Fruit fly (Drosophila melanogaster): Measurements from ENCODE around the gene CG7443.
A peak's percentile ranks its signal among the peaks of the same experiment; 100 is the strongest.

CG7443 gene

DNA sequence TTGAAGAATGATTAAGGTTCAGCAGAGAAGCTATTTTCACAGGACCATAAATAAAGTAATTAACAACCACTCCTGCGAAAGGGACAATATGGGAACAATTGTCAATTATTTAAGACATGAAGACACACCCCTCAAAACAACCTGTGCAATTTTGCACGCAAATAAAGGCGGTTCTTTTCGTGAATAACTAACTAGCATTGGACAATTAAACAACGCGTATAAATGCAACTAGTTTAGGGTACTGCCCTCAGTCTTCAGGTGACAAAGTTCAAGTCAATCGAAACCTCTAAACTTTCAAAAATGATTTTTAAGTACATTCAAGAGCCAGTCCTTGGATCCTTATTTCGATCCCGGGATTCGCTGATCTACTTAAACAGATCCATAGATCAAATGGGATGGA is 2.7 kb upstream of the CG7443 start, which contains the start of gene Or85a:
TSS of gene Or85a (plus strand) at position 301 of the 400 bp plus-strand sequence.
- no peak for TF ChIP-seq CG4318 (GFP tag; optimal IDR thresholded peaks at IDR 0.05)
- no peak for TF ChIP-seq Gug (GFP tag; IDR thresholded peaks at IDR 0.05)
- TF ChIP-seq Smox (GFP tag; optimal IDR thresholded peaks at IDR 0.05) = no peak

DNA sequence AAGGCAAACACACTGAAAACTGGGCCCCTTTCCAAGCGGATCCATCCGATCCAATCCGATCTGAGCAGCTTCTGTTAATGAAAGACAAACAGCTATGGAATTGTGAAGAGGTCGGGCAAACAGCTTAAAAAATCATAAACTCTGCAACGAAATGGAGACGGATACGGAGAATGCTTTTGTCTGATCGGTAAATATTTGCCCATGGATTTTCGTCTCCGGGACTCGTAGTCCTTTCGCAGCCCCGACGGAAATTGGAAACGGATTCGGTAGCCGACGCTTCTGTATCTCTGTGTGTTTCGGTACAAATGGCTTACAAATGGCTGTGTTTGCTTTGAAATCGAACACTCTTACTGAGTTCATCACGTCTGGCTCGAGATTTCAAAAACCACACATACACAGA is 2.8 kb downstream of the CG7443 start:
- TF ChIP-seq fkh (GFP tag; optimal IDR thresholded peaks at IDR 0.05) = peak; percentile 33
- TF ChIP-seq CG4318 (GFP tag; optimal IDR thresholded peaks at IDR 0.05) = no peak

DNA sequence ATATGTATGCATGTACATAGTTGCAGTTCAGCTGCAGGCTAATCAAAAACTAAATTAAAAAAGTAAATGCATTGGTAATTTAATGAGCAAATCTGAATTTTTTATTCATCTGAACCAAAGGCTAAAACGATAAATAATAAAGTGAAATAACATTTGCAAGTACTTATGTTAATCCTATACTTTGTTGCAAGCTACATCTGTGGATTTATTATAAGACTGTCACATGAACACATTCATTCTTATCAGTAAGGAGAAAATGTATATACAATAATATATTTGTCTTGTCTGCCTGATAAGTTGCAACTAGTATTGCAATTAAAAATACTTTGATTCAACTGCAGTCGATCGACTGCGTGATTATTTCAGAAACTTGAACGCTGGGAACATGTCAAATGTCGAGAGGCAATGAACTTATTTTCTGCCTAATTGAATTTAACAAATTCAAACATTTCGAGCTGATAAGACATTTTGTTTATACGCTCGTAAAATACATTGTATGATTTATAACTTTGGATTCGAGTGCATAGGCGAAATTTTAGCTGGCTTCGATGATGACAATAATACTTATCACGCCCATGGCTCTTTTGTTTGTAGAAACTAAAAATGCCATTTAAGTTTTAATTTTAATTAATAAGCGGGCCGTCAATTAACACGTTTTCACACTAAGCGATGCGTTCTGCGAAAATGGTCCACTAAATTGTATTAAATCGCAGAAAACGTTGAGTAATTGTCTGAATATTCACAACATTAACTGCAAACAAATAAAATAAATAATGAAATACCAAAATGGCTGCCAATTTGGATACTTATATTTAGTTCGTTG is 4.1 kb downstream of the CG7443 start:
- TF ChIP-seq topi (GFP tag; optimal IDR thresholded peaks at IDR 0.05) (no peak), Eip75B (GFP tag; optimal IDR thresholded peaks at IDR 0.05) (no peak), Hr38 (GFP tag; optimal IDR thresholded peaks at IDR 0.05) (no peak), CG31627 (GFP tag; optimal IDR thresholded peaks at IDR 0.05) (no peak), CG9139 (GFP tag; optimal IDR thresholded peaks at IDR 0.05) (no peak), CG3032 (tag; optimal IDR thresholded peaks at IDR 0.05) (no peak), spab (GFP tag; optimal IDR thresholded peaks at IDR 0.05) (no peak), Sox14 (GFP tag; optimal IDR thresholded peaks at IDR 0.05) (no peak), dsx (GFP tag; optimal IDR thresholded peaks at IDR 0.05; ENCODE audit: poor library complexity, severe bottlenecking) (peak; percentile 93), fd59A (GFP tag; optimal IDR thresholded peaks at IDR 0.05) (no peak), achi (GFP tag; optimal IDR thresholded peaks at IDR 0.05) (no peak), fkh (GFP tag; optimal IDR thresholded peaks at IDR 0.05) (no peak), svp (GFP tag) (peak; percentile 62)

DNA sequence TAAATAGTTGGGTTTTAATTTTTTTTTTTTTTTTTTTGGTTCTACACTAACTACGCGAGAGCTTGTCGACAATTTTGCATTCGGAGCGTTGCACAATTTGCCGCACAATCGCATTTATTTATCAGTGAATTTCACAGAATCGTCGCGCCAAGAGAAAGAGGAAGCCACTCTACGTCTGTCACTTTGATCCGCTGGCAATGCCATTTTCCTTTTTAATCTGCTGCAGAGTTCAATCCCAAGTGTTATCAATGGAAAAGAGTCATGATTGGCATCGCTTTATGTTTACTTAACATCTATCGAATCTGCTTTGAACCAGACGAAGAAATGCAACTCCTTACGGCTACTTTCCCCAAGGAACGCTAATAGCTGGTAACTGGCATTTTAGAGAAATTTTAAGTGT is 5.5 kb downstream of the CG7443 start:
- TF ChIP-seq CG16779 (tag; optimal IDR thresholded peaks at IDR 0.05) (no peak), dsx (GFP tag; optimal IDR thresholded peaks at IDR 0.05; ENCODE audit: poor library complexity, severe bottlenecking) (peak; percentile 54), svp (GFP tag) (peak; percentile 99)

DNA sequence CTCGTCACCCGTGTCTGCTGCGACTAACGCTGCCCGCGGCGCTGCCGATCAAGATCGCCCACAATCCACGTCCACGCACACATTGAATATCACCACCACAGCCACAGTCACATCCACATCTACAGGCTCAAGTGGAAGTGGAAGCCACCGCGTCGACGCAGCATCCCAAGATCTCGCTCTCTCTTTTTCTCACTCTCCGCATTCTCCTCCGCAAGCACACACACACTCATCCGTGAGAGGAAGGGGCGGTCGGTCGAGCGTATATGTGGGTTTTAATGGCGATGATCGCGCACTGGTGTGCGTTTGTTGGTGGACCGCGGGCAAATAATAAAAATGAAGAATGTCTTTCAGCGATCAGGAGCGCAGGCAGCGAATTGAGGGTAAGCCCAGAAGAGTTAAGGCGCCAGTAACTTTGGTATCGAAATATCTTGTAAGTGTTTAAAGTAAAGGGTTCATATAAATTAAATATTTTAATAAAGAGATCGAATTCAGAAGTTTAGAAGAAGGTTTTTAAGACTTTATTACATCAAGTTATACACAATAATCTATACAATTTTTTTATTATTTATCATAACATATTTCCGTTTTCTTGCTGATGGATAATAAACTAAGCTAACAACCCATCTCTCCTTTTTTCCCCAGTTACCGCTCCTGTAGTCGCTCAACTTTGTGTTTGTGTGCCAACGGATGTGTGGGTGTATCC is 9.8 kb downstream of the CG7443 start, which contains the start of gene Poxm:
TSS of gene Poxm (minus strand) at position 25 of the 703 bp plus-strand sequence.
- TF ChIP-seq CG31627 (GFP tag; optimal IDR thresholded peaks at IDR 0.05) (peak; percentile 90), CG6792 (GFP tag; optimal IDR thresholded peaks at IDR 0.05) (peak; percentile 96), CG11762 (GFP tag; optimal IDR thresholded peaks at IDR 0.05; ENCODE audit: insufficient read depth) (peak; percentile 94), CG32006 (GFP tag; optimal IDR thresholded peaks at IDR 0.05) (peak; percentile 99), CG7368 (GFP tag; optimal IDR thresholded peaks at IDR 0.05) (peak; percentile 93), vri (GFP tag; optimal IDR thresholded peaks at IDR 0.05) (peak; percentile 64), CG15336 (GFP tag; IDR thresholded peaks at IDR 0.05) (peak; percentile 94), fd59A (GFP tag; optimal IDR thresholded peaks at IDR 0.05) (peak; percentile 96), fd85E (GFP tag; optimal IDR thresholded peaks at IDR 0.05) (peak; percentile 60), CG6163 (GFP tag; IDR thresholded peaks at IDR 0.05) (peak; percentile 88), salr (GFP tag; optimal IDR thresholded peaks at IDR 0.05) (peak; percentile 72 to 98), Gug (GFP tag; IDR thresholded peaks at IDR 0.05) (peak; percentile 92), CG6808 (GFP tag; optimal IDR thresholded peaks at IDR 0.05) (peak; percentile 97), dsx (GFP tag; optimal IDR thresholded peaks at IDR 0.05; ENCODE audit: poor library complexity, severe bottlenecking) (peak; percentile 95), CG16779 (tag; optimal IDR thresholded peaks at IDR 0.05) (peak; percentile 91), dac (GFP tag; optimal IDR thresholded peaks at IDR 0.05) (peak; percentile 95), Blimp-1 (GFP tag; optimal IDR thresholded peaks at IDR 0.05) (peak; percentile 89), fkh (GFP tag; optimal IDR thresholded peaks at IDR 0.05) (peak; percentile 78), CG11294 (GFP tag; IDR thresholded peaks at IDR 0.05) (peak; percentile 87), CG6854 (GFP tag; optimal IDR thresholded peaks at IDR 0.05) (peak; percentile 85), ss (GFP tag; optimal IDR thresholded peaks at IDR 0.05) (peak; percentile 93 to 97), Smox (GFP tag; optimal IDR thresholded peaks at IDR 0.05) (peak; percentile 90), achi (GFP tag; optimal IDR thresholded peaks at IDR 0.05) (peak; percentile 96), Met (GFP tag; optimal IDR thresholded peaks at IDR 0.05) (peak; percentile 91), Ets96B (tag; optimal IDR thresholded peaks at IDR 0.05) (peak; percentile 96), CG8119 (GFP tag; IDR thresholded peaks at IDR 0.05) (peak; percentile 97), CG4318 (GFP tag; optimal IDR thresholded peaks at IDR 0.05) (peak; percentile 98), CG8319 (GFP tag; optimal IDR thresholded peaks at IDR 0.05) (peak; percentile 93), Hr39 (GFP tag; optimal IDR thresholded peaks at IDR 0.05) (peak; percentile 84), CG6276 (GFP tag; optimal IDR thresholded peaks at IDR 0.05) (peak; percentile 97)

All from whole organism, prepupa.